Fruit fly (Drosophila melanogaster) whole organism, wandering third instar larva: ENCODE measurements around the gene CG11634.
A peak's percentile ranks its signal among the peaks of the same experiment; 100 is the strongest.

Experiments used
- CG32264 ChIP-seq: fragments of 200-800 bp; sonication (Bioruptor generic); optimal IDR thresholded peaks from 2 replicates; lab custom pipeline; 2016; ENCODE audit warnings: missing biosample characterization, missing genetic modification characterization
- CG9705 ChIP-seq: fragments of 200-800 bp; sonication (Bioruptor generic); optimal IDR thresholded peaks from 2 replicates; lab custom pipeline; 2018; ENCODE audit warnings: missing biosample characterization, mild to moderate bottlenecking, missing genetic modification characterization
- CrebA ChIP-seq: fragments of 200-800 bp; sonication (Bioruptor generic); optimal IDR thresholded peaks from 2 replicates; lab custom pipeline; 2016; ENCODE audit warnings: missing biosample characterization, mild to moderate bottlenecking, missing genetic modification characterization, borderline replicate concordance
- Dfd ChIP-seq: fragments of >200 bp; optimal IDR thresholded peaks from 2 replicates; lab custom pipeline; 2017; ENCODE audit warnings: missing biosample characterization, missing genetic modification characterization
- Dif ChIP-seq: fragments of 200-275, 200-300 bp; sonication (Bioruptor generic); optimal IDR thresholded peaks from 2 replicates; lab custom pipeline; 2018; ENCODE audit warnings: missing biosample characterization, missing genetic modification characterization; ENCODE audit not compliant: partially characterized antibody
- HLH106 ChIP-seq: fragments of 200-800 bp; optimal IDR thresholded peaks from 3 replicates; lab custom pipeline; 2019; ENCODE audit warnings: missing biosample characterization, mild to moderate bottlenecking, missing genetic modification characterization, moderate library complexity
- Hnf4 ChIP-seq: fragments of 200-800 bp; sonication (Bioruptor generic); optimal IDR thresholded peaks from 2 replicates; lab custom pipeline; 2016; ENCODE audit warnings: missing biosample characterization, mild to moderate bottlenecking, missing genetic modification characterization
- Hr78 ChIP-seq: fragments of >200 bp; optimal IDR thresholded peaks from 2 replicates; lab custom pipeline; 2017; ENCODE audit warnings: missing biosample characterization, missing genetic modification characterization
- Jra ChIP-seq: sonication (Bioruptor generic); optimal IDR thresholded peaks from 2 replicates; lab custom pipeline; 2016; ENCODE audit warnings: missing biosample characterization, missing genetic modification characterization
- Mio ChIP-seq: sonication (Bioruptor generic); optimal IDR thresholded peaks from 2 replicates; lab custom pipeline; 2016; ENCODE audit warnings: missing biosample characterization, missing genetic modification characterization
- N ChIP-seq: fragments of >200 bp; optimal IDR thresholded peaks from 2 replicates; lab custom pipeline; 2018; ENCODE audit warnings: missing biosample characterization, missing external identifiers, missing genetic modification characterization
- OdsH ChIP-seq: fragments of 200-800 bp; sonication (Bioruptor generic); optimal IDR thresholded peaks from 2 replicates; lab custom pipeline; 2016; ENCODE audit warnings: missing biosample characterization, mild to moderate bottlenecking, missing genetic modification characterization
- Rel ChIP-seq, 2 experiments: fragments of 200-800 bp; sonication (Bioruptor generic) in 1 of 2; optimal IDR thresholded peaks; 2 replicates in 1 of 2; 3 replicates in 1 of 2; lab custom pipeline; 2016 to 2019; ENCODE audit warnings: mild to moderate bottlenecking in 2 of 2, missing biosample characterization in 2 of 2, missing genetic modification characterization in 2 of 2, moderate library complexity in 1 of 2
- Sp1 ChIP-seq: fragments of 200-800 bp; sonication (Bioruptor generic); optimal IDR thresholded peaks from 3 replicates; lab custom pipeline; 2019; ENCODE audit warnings: missing biosample characterization, mild to moderate bottlenecking, missing genetic modification characterization, moderate library complexity
- br ChIP-seq: fragments of 200-800 bp; sonication (Bioruptor generic); optimal IDR thresholded peaks from 2 replicates; lab custom pipeline; 2016; ENCODE audit warnings: missing biosample characterization, missing genetic modification characterization
- dl ChIP-seq, 2 experiments: fragments of 175-275, 200-275 bp in 1 of 2; fragments of 200-275 bp in 1 of 2; sonication (Bioruptor generic); optimal IDR thresholded peaks; lab custom pipeline; 2018; ENCODE audit warnings: mild to moderate bottlenecking in 2 of 2, missing biosample characterization in 2 of 2, missing genetic modification characterization in 2 of 2, moderate library complexity in 2 of 2; ENCODE audit not compliant: partially characterized antibody in 2 of 2, insufficient read depth in 1 of 2
- dmrt93B ChIP-seq: fragments of 200-800 bp; sonication (Bioruptor generic); optimal IDR thresholded peaks from 2 replicates; lab custom pipeline; 2018; ENCODE audit warnings: missing biosample characterization, mild to moderate bottlenecking, missing genetic modification characterization
- dsf ChIP-seq: sonication (Bioruptor generic); optimal IDR thresholded peaks from 2 replicates; lab custom pipeline; 2016; ENCODE audit warnings: missing biosample characterization, missing genetic modification characterization, borderline replicate concordance
- ey ChIP-seq: fragments of 200-800 bp; sonication (Bioruptor generic); optimal IDR thresholded peaks from 2 replicates; lab custom pipeline; 2016; ENCODE audit warnings: missing biosample characterization, missing genetic modification characterization
- foxo ChIP-seq, 2 experiments: fragments of 200-800 bp; sonication (Bioruptor generic); optimal IDR thresholded peaks; 2 replicates in 1 of 2; 3 replicates in 1 of 2; lab custom pipeline; 2016 to 2017; ENCODE audit warnings: missing biosample characterization in 2 of 2, missing genetic modification characterization in 2 of 2
- fru ChIP-seq: fragments of 200-800 bp; sonication (Bioruptor generic); optimal IDR thresholded peaks from 3 replicates; lab custom pipeline; 2016; ENCODE audit warnings: missing biosample characterization, mild to moderate bottlenecking, missing genetic modification characterization
- h ChIP-seq: fragments of 200-800 bp; sonication (Bioruptor generic); optimal IDR thresholded peaks from 3 replicates; lab custom pipeline; 2016; ENCODE audit warnings: missing biosample characterization, mild to moderate bottlenecking, missing genetic modification characterization
- jim ChIP-seq: fragments of 175-275, 200-325 bp; sonication (Bioruptor generic); optimal IDR thresholded peaks from 2 replicates; lab custom pipeline; 2016; ENCODE audit warnings: missing biosample characterization, mild to moderate bottlenecking, missing genetic modification characterization
- lola ChIP-seq: fragments of >200 bp; optimal IDR thresholded peaks from 2 replicates; lab custom pipeline; 2017; ENCODE audit warnings: missing biosample characterization, missing genetic modification characterization
- pan ChIP-seq: fragments of >200 bp; optimal IDR thresholded peaks from 2 replicates; lab custom pipeline; 2017
- psq ChIP-seq: fragments of 200-800 bp; sonication (Bioruptor generic); optimal IDR thresholded peaks from 3 replicates; lab custom pipeline; 2017; ENCODE audit warnings: missing biosample characterization, mild to moderate bottlenecking, missing genetic modification characterization, moderate library complexity
- rgr ChIP-seq: fragments of 200-800 bp; sonication (Bioruptor generic); optimal IDR thresholded peaks from 3 replicates; lab custom pipeline; 2016; ENCODE audit warnings: missing biosample characterization, mild to moderate bottlenecking, missing genetic modification characterization
- sage ChIP-seq: fragments of 200-800 bp; sonication (Bioruptor generic); optimal IDR thresholded peaks from 2 replicates; lab custom pipeline; 2016; ENCODE audit warnings: missing biosample characterization, mild to moderate bottlenecking, missing genetic modification characterization
- sv ChIP-seq: fragments of 200-800 bp; sonication (Bioruptor generic); optimal IDR thresholded peaks from 3 replicates; lab custom pipeline; 2016; ENCODE audit warnings: missing biosample characterization, missing genetic modification characterization
- woc ChIP-seq: sonication (Bioruptor generic); optimal IDR thresholded peaks from 2 replicates; lab custom pipeline; 2016; ENCODE audit warnings: missing biosample characterization, mild to moderate bottlenecking, missing genetic modification characterization

Gene CG11634

DNA sequence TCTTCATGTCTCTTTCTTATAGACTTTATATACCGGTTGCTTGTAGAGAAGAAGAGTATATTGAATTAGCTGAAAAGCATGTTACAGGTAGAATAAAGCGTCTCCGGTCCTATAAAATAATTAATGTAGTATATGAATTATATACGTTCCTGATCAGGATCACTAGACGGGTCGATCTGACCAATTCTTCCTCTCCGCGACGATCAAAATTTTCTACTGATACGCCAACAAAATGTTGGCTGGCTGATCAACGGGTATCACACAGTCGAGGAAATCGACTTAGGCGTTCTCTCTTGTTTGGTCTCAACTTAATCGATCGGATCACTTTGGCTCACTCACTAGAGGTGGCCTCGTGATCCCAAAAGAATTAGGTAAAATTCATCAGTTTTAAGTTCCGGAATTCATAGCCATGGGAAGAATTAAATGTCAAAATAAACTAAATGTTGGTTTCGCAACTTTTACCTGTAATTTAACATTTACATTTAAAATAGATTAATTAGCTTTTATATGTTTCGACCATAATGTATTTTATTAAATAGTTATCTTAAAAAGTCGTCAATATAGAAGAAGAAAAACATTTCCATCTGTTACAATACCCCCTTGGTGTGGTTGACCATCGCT, 34.5 kb upstream of the CG11634 start:
- TF ChIP-seq woc, result peak; percentile 72
- peak; percentile 3 for TF ChIP-seq ey (GFP tag; lab: Kevin White, UChicago)
- peak; percentile 58 for TF ChIP-seq HLH106 (tag; lab: Kevin White, UChicago)
- TF ChIP-seq OdsH (GFP tag; lab: Kevin White, UChicago), result peak; percentile 43
- TF ChIP-seq psq (GFP tag; lab: Kevin White, UChicago), result no peak
- TF ChIP-seq fru (GFP tag; lab: Kevin White, UChicago), result peak; percentile 31
- TF ChIP-seq rgr (GFP tag; lab: Kevin White, UChicago), result peak; percentile 14
- TF ChIP-seq pan (lab: Kevin White, UChicago), result peak; percentile 35
- peak in 1 of 2 experiments; percentile 50 for TF ChIP-seq foxo (GFP tag; optimal IDR thresholded peaks at IDR 0.05; lab: Kevin White, UChicago)
- TF ChIP-seq Sp1, result peak; percentile 43
- no peak for TF ChIP-seq Jra (GFP tag; lab: Kevin White, UChicago)
- peak; percentile 54 for TF ChIP-seq h (GFP tag; lab: Kevin White, UChicago)
- TF ChIP-seq dl (GFP tag; optimal IDR thresholded peaks at IDR 0.05; lab: Kevin White, UChicago; ENCODE audit: insufficient read depth in 1 of 2, partially characterized antibody in 2 of 2), result no peak
- TF ChIP-seq, all 38 proteins: peak for 10

DNA sequence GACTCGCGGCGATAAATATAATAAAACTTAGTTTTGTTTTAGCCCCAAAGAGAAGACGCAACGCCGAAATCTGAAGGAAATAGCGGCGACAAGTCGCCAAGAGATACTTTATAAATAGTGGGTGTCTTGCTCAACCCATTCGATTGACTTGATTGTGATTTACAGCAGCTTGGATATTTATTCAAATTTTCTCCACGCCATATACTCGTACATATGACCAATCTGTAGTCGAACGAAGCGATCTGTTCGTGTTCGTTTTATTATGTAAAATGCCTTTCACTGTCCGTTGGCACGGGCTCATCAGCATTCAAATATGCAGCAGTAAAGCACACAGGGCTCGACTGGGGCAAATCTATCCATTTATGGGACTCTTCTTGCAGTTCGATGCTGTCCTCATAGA, 30.6 kb upstream of the CG11634 start:
- TF ChIP-seq dl (GFP tag; optimal IDR thresholded peaks at IDR 0.05; lab: Kevin White, UChicago; ENCODE audit: insufficient read depth in 1 of 2, partially characterized antibody in 2 of 2) (no peak), dsf (GFP tag; lab: Kevin White, UChicago) (no peak), CG32264 (GFP tag; lab: Kevin White, UChicago) (no peak), Dfd (GFP tag; lab: Kevin White, UChicago) (no peak), HLH106 (tag; lab: Kevin White, UChicago) (no peak), ey (GFP tag; lab: Kevin White, UChicago) (no peak), Jra (GFP tag; lab: Kevin White, UChicago) (no peak), Dif (no peak), sv (GFP tag; lab: Kevin White, UChicago) (no peak), Hr78 (GFP tag; lab: Kevin White, UChicago) (no peak), lola (no peak), Mio (GFP tag; lab: Kevin White, UChicago) (no peak)

DNA sequence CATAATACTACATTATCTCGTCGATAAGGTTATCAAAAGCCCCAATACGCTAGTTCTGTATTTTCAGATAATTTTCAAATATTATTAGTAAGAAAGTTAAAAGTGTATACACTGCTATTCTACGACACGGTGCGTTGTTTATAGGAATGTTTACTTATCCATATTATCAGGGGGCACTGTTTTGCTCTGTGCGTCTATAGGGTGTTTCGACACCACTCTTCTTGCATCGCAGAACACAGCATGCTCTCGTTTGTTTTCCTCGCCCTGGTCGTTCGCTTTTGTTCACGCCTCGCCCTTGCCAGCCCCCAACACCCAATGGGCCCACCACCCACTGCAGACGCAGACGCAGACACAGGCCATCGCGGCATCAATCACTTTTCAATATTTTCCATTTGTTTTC, 29.8 kb upstream of the CG11634 start:
- no peak for TF ChIP-seq dl (GFP tag; optimal IDR thresholded peaks at IDR 0.05; lab: Kevin White, UChicago; ENCODE audit: insufficient read depth in 1 of 2, partially characterized antibody in 2 of 2)
- TF ChIP-seq woc, result no peak
- TF ChIP-seq Dfd (GFP tag; lab: Kevin White, UChicago), result no peak
- TF ChIP-seq sage (GFP tag; lab: Kevin White, UChicago), result no peak

DNA sequence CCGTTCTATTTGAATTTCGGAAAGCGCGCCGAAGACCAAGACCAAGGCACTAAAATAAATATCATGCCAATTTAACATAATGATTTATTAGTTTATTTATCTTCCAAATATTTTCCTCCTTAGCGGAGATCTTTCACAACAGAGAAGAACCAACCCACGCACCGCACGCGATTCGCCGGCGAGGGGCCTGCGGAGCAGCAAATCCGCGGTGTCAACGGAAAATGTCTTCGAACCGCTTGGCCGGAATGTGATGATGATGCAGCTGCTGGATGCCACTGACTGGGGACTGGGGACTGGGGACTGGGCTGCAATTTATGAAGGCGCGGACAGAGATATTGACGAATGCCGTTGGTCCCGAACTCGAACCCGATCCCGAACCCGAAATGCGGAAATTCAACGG, 28.5 kb upstream of the CG11634 start:
- TF ChIP-seq Mio (GFP tag; lab: Kevin White, UChicago) (no peak), sv (GFP tag; lab: Kevin White, UChicago) (no peak), Hnf4 (GFP tag; lab: Kevin White, UChicago) (no peak), dl (GFP tag; optimal IDR thresholded peaks at IDR 0.05; lab: Kevin White, UChicago; ENCODE audit: insufficient read depth in 1 of 2, partially characterized antibody in 2 of 2) (no peak), N (no peak), jim (GFP tag; lab: Kevin White, UChicago) (no peak), h (GFP tag; lab: Kevin White, UChicago) (no peak), Sp1 (no peak), fru (GFP tag; lab: Kevin White, UChicago) (no peak), ey (GFP tag; lab: Kevin White, UChicago) (no peak), Jra (GFP tag; lab: Kevin White, UChicago) (no peak), br (GFP tag; lab: Kevin White, UChicago) (no peak), sage (GFP tag; lab: Kevin White, UChicago) (no peak), psq (GFP tag; lab: Kevin White, UChicago) (no peak), Rel (GFP tag; optimal IDR thresholded peaks at IDR 0.05; lab: Kevin White, UChicago) (no peak), Rel (tag; optimal IDR thresholded peaks at IDR 0.05; lab: Kevin White, UChicago) (no peak), CG9705 (GFP tag; lab: Kevin White, UChicago) (no peak), dmrt93B (GFP tag; lab: Kevin White, UChicago) (no peak), dsf (GFP tag; lab: Kevin White, UChicago) (no peak), woc (no peak), CrebA (no peak)
